Worm (Caenorhabditis elegans): ENCODE data around the gene F01G10.4.
A peak's percentile ranks its signal among the peaks of the same experiment; 100 is the strongest.

F01G10.4 gene

ce11 chrIV:10216704-10217296, 15.6 kb downstream of the F01G10.4 start (continued):
- TF ChIP-seq T20F7.1 (GFP tag; optimal IDR thresholded peaks at IDR 0.05) (no peak), duxl-1 (tag; optimal IDR thresholded peaks at IDR 0.05; ENCODE audit: poor library complexity) (no peak), spr-3 (GFP tag; optimal IDR thresholded peaks at IDR 0.05) (peak; percentile 35), F37D6.2 (tag; optimal IDR thresholded peaks at IDR 0.05) (no peak), ctbp-1 (GFP tag; IDR thresholded peaks at IDR 0.05) (no peak), nhr-42 (GFP tag; IDR thresholded peaks at IDR 0.05) (no peak), skn-1 (tag; optimal IDR thresholded peaks at IDR 0.05) (no peak), zfp-3 (GFP tag; conservative IDR thresholded peaks at IDR 0.05) (0 out of 2 replicates have a peak, but pooled peaks have one; percentile 47), lin-38 (GFP tag; IDR thresholded peaks at IDR 0.05) (peak; percentile 19; the same call in 1 of the 2 replicates)

ce11 chrIV:10216078-10216477, 16.3 kb downstream of the F01G10.4 start, which contains the start of gene col-124:
TSS of gene col-124 (plus strand) at chrIV:10216451.
- TF ChIP-seq mxl-2 (GFP tag; conservative IDR thresholded peaks at IDR 0.05) (0 out of 2 replicates have a peak, but pooled peaks have one; percentile 9), mxl-3 (GFP tag; optimal IDR thresholded peaks at IDR 0.05) (no peak), dmd-6 (GFP tag; IDR thresholded peaks at IDR 0.05) (peak; percentile 56), cey-2 (tag; optimal IDR thresholded peaks at IDR 0.05; ENCODE audit: borderline replicate concordance, insufficient read depth) (peak; percentile 16), zfp-3 (GFP tag; conservative IDR thresholded peaks at IDR 0.05) (no peak), nhr-237 (tag; optimal IDR thresholded peaks at IDR 0.05) (no peak), lin-15B (tag; optimal IDR thresholded peaks at IDR 0.05) (no peak), daf-12 (tag; optimal IDR thresholded peaks at IDR 0.05) (no peak), nhr-48 (tag; optimal IDR thresholded peaks at IDR 0.05) (peak; percentile 71), spr-3 (GFP tag; optimal IDR thresholded peaks at IDR 0.05) (no peak), zag-1 (tag; optimal IDR thresholded peaks at IDR 0.05) (no peak)

ce11 chrIV:10215393-10215792, 17.0 kb downstream of the F01G10.4 start:
- no peak for TF ChIP-seq lin-15B (tag; optimal IDR thresholded peaks at IDR 0.05)
- no peak for TF ChIP-seq nhr-48 (tag; optimal IDR thresholded peaks at IDR 0.05)
- TF ChIP-seq mxl-2 (GFP tag; conservative IDR thresholded peaks at IDR 0.05): no peak
- no peak for TF ChIP-seq duxl-1 (tag; optimal IDR thresholded peaks at IDR 0.05; ENCODE audit: poor library complexity)
- peak in 1 of 2 experiments; percentile 95 for TF ChIP-seq unc-62 (GFP tag; optimal IDR thresholded peaks at IDR 0.05 in 1 of 2)
- no peak for TF ChIP-seq unc-62 (tag; optimal IDR thresholded peaks at IDR 0.05)

- no peak for TF ChIP-seq nhr-77 (tag; optimal IDR thresholded peaks at IDR 0.05)
- no peak for TF ChIP-seq nhr-48 (tag; optimal IDR thresholded peaks at IDR 0.05)
- TF ChIP-seq hif-1 (tag; optimal IDR thresholded peaks at IDR 0.05): no peak
- no peak for TF ChIP-seq ZK546.5 (tag; optimal IDR thresholded peaks at IDR 0.05)
- no peak for TF ChIP-seq ceh-62 (tag; optimal IDR thresholded peaks at IDR 0.05)
- no peak for TF ChIP-seq madf-5 (GFP tag; IDR thresholded peaks at IDR 0.05)
- TF ChIP-seq ces-1 (GFP tag; optimal IDR thresholded peaks at IDR 0.05): no peak
- no peak for TF ChIP-seq T26A8.4 (GFP tag; IDR thresholded peaks at IDR 0.05)
- no peak for TF ChIP-seq ctbp-1 (GFP tag; IDR thresholded peaks at IDR 0.05)
- TF ChIP-seq attf-4 (tag; optimal IDR thresholded peaks at IDR 0.05): no peak
- TF ChIP-seq nhr-42 (GFP tag; IDR thresholded peaks at IDR 0.05): no peak
- no peak for TF ChIP-seq set-16 (GFP tag; IDR thresholded peaks at IDR 0.05)
- no peak for TF ChIP-seq tag-97 (GFP tag; IDR thresholded peaks at IDR 0.05)
Observed at ce11 chrIV:10214811-10215210, 17.5 kb downstream of the F01G10.4 start, which contains the start of gene abt-1. TSS of gene abt-1 (minus strand) at chrIV:10214911.

ce11 chrIV:10206182-10206581, 26.2 kb downstream of the F01G10.4 start, which contains the start of gene K04D7.6:
TSS of gene K04D7.6 (minus strand) at chrIV:10206282.
- TF ChIP-seq R02D3.7 (tag; optimal IDR thresholded peaks at IDR 0.05) (no peak), ZK337.2 (GFP tag; IDR thresholded peaks at IDR 0.05) (no peak), F44E2.7 (GFP tag; IDR thresholded peaks at IDR 0.05) (no peak), tag-97 (GFP tag; IDR thresholded peaks at IDR 0.05) (no peak), mxl-3 (GFP tag; optimal IDR thresholded peaks at IDR 0.05) (no peak), vab-7 (GFP tag; IDR thresholded peaks at IDR 0.05) (no peak), snpc-1.2 (GFP tag; IDR thresholded peaks at IDR 0.05) (no peak), aly-2 (tag; optimal IDR thresholded peaks at IDR 0.05) (no peak), ceh-62 (tag; optimal IDR thresholded peaks at IDR 0.05) (no peak), mdt-29 (GFP tag; IDR thresholded peaks at IDR 0.05) (no peak), ama-1 (optimal IDR thresholded peaks at IDR 0.05) (no peak), arid-1 (GFP tag; conservative IDR thresholded peaks at IDR 0.05) (no peak), lin-1 (GFP tag; IDR thresholded peaks at IDR 0.05) (no peak), aha-1 (tag) (no peak), nhr-28 (tag; optimal IDR thresholded peaks at IDR 0.05) (no peak)

All from whole organism, L4 larva.